Worm (Caenorhabditis elegans): ENCODE results near the gene spp-18.

The spp-18 gene

ce11 chrIV:9614695-9615094 lies 21.2 kb downstream of the spp-18 start, which contains the start of gene elt-1:
Gene elt-1 (plus strand): TSS chrIV:9614995.
- TF ChIP-seq unc-62 (GFP tag; optimal IDR thresholded peaks at IDR 0.05) = no peak

ce11 chrIV:9615511-9615910 lies 22.0 kb downstream of the spp-18 start:
- TF ChIP-seq unc-62 (GFP tag; optimal IDR thresholded peaks at IDR 0.05) = no peak

DNA sequence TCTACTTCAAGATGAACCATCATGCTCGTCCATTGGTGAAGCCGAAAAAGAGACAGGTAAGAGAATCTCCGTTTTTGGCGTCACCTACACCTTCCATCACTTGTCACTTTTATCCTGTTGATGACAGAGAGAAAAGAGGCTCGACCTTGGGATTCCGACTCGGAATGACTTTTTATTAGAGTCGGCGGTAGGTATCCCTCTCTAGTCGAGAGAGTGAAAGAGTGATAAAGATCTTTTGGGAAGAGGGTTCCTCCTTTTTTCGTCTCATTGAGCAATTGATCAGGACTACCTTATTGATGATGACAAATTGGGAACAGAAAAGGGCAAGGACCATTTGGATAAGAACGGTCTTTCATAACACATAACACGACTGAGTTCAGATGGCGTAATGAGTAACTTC lies 23.8 kb downstream of the spp-18 start:
- TF ChIP-seq unc-62 (GFP tag; optimal IDR thresholded peaks at IDR 0.05) = no peak

DNA sequence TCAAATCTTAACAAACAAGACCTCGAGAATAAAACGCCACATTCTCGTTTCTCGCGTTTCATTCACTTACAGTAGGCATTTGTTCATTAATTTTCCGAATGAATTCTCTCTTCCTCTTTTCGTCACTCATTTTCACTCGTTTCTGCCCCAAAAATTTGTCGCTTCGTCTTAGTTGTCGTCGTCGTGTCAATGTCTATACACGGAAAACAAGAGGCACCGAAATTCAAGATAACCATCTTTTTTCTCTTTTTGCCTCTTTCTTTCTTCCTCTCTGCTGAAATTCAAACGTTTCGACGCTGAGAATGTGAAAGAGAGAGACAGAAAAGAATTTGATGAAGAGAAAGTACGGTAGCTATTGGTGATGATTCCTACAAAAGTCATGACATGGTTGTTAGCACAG lies 24.5 kb downstream of the spp-18 start:
- no peak for TF ChIP-seq unc-62 (GFP tag; optimal IDR thresholded peaks at IDR 0.05)

DNA sequence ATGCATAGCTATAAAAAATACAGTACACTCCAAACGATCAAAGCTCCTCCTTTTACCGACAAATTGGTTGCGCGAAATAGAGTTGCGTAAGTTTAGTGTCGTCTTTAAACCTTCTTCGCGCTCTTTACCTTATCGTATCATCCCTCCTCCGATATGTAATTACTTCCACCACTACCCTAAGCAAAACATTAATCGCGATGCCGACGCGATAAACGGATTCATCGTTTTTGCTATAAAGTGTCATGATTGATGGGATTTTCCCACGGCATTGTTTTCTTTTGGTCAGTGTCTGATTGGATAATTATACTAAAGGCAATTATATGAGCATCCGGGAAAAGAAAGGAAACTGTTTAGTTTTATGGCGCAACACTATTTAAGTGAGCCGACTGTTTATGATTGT lies 25.3 kb downstream of the spp-18 start:
- no peak for TF ChIP-seq unc-62 (GFP tag; optimal IDR thresholded peaks at IDR 0.05)

ce11 chrIV:9622272-9622671 lies 28.8 kb downstream of the spp-18 start, which contains the start of gene W09C2.7:
Gene W09C2.7 (minus strand): TSS chrIV:9622372.
- no peak for TF ChIP-seq unc-62 (GFP tag; optimal IDR thresholded peaks at IDR 0.05)

DNA sequence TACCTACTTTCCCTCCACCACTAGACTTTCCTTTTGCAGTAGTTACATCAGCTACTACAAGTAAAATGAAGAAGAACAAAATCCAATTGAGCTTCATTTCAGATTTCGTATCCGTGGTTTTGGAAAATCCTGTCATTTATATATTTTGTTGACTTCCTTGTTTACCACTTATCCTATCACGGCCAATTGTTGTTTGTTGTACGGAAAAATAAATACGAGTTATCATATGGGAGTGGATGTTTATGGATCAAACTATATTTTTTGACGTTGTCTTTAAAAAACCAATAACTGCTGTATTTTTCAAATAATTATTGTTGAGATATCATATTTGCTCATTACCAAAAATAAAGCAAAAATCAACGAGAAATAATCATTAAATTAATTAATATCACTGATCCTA lies 29.8 kb downstream of the spp-18 start, which contains the start of gene W09C2.9:
TSS of gene W09C2.9 (minus strand) at position 101 of the 400 bp plus-strand sequence.
- no peak for TF ChIP-seq unc-62 (GFP tag; optimal IDR thresholded peaks at IDR 0.05)

DNA sequence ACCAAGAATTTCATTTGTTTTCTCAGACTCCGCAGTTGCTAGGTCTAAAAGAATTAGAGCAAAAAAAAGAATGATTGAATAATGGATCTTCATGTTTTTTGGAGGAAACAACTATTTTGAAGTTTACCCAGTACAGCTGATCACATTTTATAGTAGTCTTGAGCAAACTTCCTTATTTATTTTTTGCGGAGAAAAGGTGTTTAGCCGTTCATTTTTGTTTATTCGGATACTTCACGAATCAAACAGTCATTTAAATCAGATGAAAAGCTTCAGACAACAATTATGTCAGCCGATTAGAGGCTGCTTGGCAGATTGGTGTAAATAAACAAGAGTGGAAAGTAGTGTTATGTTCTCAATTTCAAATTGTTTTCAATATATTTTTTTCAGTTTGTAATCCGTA lies 30.8 kb downstream of the spp-18 start, which contains the start of gene W09C2.8:
TSS of gene W09C2.8 (minus strand) at position 101 of the 400 bp plus-strand sequence.
- TF ChIP-seq unc-62 (GFP tag; optimal IDR thresholded peaks at IDR 0.05) = no peak

- no peak for TF ChIP-seq unc-62 (GFP tag; optimal IDR thresholded peaks at IDR 0.05)
Measured at ce11 chrIV:9624977-9625376, 31.5 kb downstream of the spp-18 start, which contains the start of gene W09C2.10. Gene W09C2.10 (minus strand): TSS chrIV:9625077.

DNA sequence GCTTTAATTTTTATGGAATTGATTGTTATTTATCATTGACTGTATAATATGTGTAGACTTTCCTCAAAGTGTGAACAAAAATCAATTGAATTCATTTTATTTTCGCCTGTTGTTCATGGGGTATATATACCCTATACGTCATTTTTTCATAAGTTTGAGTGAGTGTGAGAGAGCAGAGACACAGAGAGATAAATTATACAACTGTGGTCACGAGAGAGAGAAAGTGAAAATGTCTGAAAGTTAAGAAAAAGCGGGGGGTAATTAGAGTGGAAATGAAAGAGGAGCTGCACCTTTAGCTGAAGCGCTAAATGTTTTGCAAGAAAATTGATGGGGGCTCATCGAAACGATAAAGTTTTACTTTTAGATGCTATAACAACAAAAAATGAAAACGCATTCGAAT lies 32.3 kb downstream of the spp-18 start:
- no peak for TF ChIP-seq unc-62 (GFP tag; optimal IDR thresholded peaks at IDR 0.05)

ce11 chrIV:9627033-9627432 lies 33.5 kb downstream of the spp-18 start:
- TF ChIP-seq unc-62 (GFP tag; optimal IDR thresholded peaks at IDR 0.05) = no peak

DNA sequence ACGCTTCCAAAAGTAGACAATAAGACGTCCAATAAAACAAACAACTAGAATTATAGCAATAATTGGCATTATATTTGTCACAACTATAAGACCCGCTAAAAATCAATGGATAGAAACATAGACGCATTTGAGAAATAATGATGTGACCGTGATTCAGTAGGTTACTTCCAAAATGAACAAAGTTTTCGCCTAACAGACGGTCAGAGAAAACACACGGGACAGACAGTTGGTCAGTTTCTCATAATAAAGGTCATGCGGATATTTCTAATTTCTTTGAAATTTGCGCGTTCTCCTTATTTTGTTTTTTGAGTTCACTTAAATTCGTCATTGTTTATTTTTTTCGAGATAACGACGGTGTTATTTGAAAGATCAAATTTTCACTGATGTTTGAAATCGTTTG lies 38.1 kb downstream of the spp-18 start:
- no peak for TF ChIP-seq unc-62 (GFP tag; optimal IDR thresholded peaks at IDR 0.05)

DNA sequence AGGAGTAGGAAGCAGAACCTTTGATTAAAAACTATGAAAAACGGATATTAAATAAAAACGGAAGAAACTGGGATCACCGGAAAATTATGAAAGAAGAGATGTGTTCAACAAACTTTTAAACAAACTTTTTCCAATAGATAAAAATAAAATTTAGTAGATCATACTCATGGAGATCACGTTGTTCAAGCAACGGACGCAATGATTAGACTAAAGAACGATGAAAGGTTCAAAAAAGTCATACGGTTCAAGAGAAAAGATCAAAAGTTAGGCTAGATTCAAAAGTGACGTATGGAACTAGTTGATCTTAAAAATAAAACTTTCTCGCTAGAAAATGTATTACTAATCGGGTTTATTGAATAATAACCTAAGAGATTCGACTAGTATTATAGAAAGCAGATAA lies 38.6 kb downstream of the spp-18 start:
- TF ChIP-seq unc-62 (GFP tag; optimal IDR thresholded peaks at IDR 0.05) = no peak

DNA sequence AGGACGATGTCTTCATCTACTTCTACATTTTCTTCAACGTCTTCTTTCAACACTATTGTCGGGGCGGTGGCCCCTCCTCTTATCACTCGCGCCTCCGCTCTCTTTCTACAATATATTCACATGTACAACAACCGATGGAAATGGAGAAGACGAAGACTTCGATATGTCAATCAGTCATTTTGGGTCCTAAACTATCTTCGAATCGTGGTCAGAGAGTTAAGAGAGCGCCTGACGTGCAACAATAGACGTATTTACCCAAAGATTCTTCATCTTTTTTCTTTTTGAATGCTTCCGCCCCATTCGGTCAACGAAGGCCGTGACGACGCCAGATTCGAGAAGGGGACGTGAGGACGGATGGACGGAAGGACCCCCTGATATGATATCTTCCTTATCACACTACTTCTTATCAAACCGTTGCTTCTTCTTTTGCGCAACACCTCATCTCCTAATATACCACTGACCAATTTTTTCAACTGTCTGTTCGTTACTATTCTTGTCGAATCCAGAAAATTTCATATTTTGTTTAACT lies 39.5 kb downstream of the spp-18 start:
- TF ChIP-seq unc-62 (GFP tag; optimal IDR thresholded peaks at IDR 0.05) = no peak

- no peak for TF ChIP-seq unc-62 (GFP tag; optimal IDR thresholded peaks at IDR 0.05)
Measured at ce11 chrIV:9633889-9634288, 40.4 kb downstream of the spp-18 start.

ce11 chrIV:9634848-9635247 lies 41.3 kb downstream of the spp-18 start, which contains the start of gene mca-1:
Gene mca-1 (minus strand): TSS chrIV:9634948.
- no peak for TF ChIP-seq unc-62 (GFP tag; optimal IDR thresholded peaks at IDR 0.05)

DNA sequence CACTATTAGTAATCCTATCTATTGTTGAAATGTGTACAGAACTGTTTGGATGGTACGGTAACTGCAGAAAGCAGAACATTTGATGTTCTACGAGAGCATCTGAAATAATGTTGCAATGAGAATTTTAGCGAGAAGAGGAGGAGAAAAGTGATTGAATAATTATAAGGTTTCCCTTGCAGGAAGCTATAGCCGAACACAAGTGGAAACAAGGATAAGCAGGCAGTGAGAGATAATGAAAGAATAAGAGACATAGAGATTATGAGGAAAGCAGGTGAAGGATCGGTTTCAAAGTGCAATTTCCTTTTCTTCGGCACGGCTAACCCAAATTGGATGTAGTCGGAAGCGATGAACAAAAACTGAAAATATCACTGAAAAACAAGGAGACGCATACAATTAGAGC lies 48.4 kb downstream of the spp-18 start, which contains the start of gene del-2:
TSS of gene del-2 (minus strand) at position 101 of the 400 bp plus-strand sequence.
- no peak for TF ChIP-seq unc-62 (GFP tag; optimal IDR thresholded peaks at IDR 0.05)

DNA sequence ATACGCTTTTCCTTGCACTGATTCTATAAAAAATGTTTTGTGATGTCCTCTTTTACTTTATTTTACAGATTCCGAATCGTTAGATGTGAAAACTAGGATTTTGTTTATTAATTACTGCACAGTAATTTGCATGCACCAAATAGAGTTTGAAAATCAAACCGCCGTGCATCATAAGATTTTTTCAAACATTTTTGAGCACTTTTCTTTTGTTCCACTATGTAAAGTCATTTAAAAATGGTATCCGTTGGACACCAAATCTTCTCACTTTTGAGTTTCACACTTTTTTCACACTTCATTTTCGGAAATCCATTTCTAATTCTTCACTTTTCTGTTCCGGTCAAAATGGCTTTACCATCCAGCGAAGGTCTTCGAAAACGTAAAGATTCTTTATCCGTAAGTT lies 49.7 kb downstream of the spp-18 start, which contains the start of gene degl-2:
TSS of gene degl-2 (plus strand) at position 301 of the 400 bp plus-strand sequence.
- no peak for TF ChIP-seq unc-62 (GFP tag; optimal IDR thresholded peaks at IDR 0.05)
